Fruit fly (Drosophila melanogaster) Kc167 (cell line): ENCODE results near the gene Dcr-1.

ENCODE experiments used
- Sin3A ChIP-seq: fragments of >200 bp; optimal IDR thresholded peaks from 2 replicates; lab custom pipeline; 2018; ENCODE audit warnings: missing external identifiers
- h ChIP-seq: fragments of >200 bp; optimal IDR thresholded peaks from 3 replicates; lab custom pipeline; 2018; ENCODE audit warnings: missing external identifiers
- insv ChIP-seq: fragments of >200 bp; optimal IDR thresholded peaks from 3 replicates; lab custom pipeline; 2018; ENCODE audit warnings: missing external identifiers
- psq ChIP-seq: fragments of >200 bp; optimal IDR thresholded peaks from 2 replicates; lab custom pipeline; 2017; ENCODE audit warnings: missing external identifiers
- ttk ChIP-seq: sonication (Bioruptor generic); optimal IDR thresholded peaks from 2 replicates; lab custom pipeline; 2017; ENCODE audit warnings: missing external identifiers

dm6 chr3R:22698208-22698607, 42.7 kb downstream of the Dcr-1 start, which contains the start of gene Cyp6d4:
- no peak for TF ChIP-seq ttk (lab: Kevin White, UChicago)
- TF ChIP-seq h (lab: Kevin White, UChicago): no peak
- TF ChIP-seq Sin3A: no peak
- no peak for TF ChIP-seq insv (lab: Kevin White, UChicago)
- TF ChIP-seq psq (lab: Kevin White, UChicago): no peak
